Fruit fly (Drosophila melanogaster) whole organism, wandering third instar larva: ENCODE data around the gene wb.
A peak's percentile ranks its signal among the peaks of the same experiment; 100 is the strongest.

Source experiments
- Abd-B ChIP-seq: fragments of >200 bp; optimal IDR thresholded peaks from 2 replicates; lab custom pipeline; 2017; ENCODE audit warnings: missing biosample characterization, missing genetic modification characterization
- CG32264 ChIP-seq: fragments of 200-800 bp; sonication (Bioruptor generic); optimal IDR thresholded peaks from 2 replicates; lab custom pipeline; 2016; ENCODE audit warnings: missing biosample characterization, missing genetic modification characterization
- CG9705 ChIP-seq: fragments of 200-800 bp; sonication (Bioruptor generic); optimal IDR thresholded peaks from 2 replicates; lab custom pipeline; 2018; ENCODE audit warnings: missing biosample characterization, mild to moderate bottlenecking, missing genetic modification characterization
- CrebA ChIP-seq: fragments of 200-800 bp; sonication (Bioruptor generic); optimal IDR thresholded peaks from 2 replicates; lab custom pipeline; 2016; ENCODE audit warnings: missing biosample characterization, mild to moderate bottlenecking, missing genetic modification characterization, borderline replicate concordance
- Dfd ChIP-seq: fragments of >200 bp; optimal IDR thresholded peaks from 2 replicates; lab custom pipeline; 2017; ENCODE audit warnings: missing biosample characterization, missing genetic modification characterization
- Dif ChIP-seq: fragments of 200-275, 200-300 bp; sonication (Bioruptor generic); optimal IDR thresholded peaks from 2 replicates; lab custom pipeline; 2018; ENCODE audit warnings: missing biosample characterization, missing genetic modification characterization; ENCODE audit not compliant: partially characterized antibody
- GATAd ChIP-seq: sonication (Bioruptor generic); optimal IDR thresholded peaks from 2 replicates; lab custom pipeline; 2016; ENCODE audit warnings: missing biosample characterization, missing genetic modification characterization
- HLH106 ChIP-seq: fragments of 200-800 bp; optimal IDR thresholded peaks from 3 replicates; lab custom pipeline; 2019; ENCODE audit warnings: missing biosample characterization, mild to moderate bottlenecking, missing genetic modification characterization, moderate library complexity
- Hnf4 ChIP-seq: fragments of 200-800 bp; sonication (Bioruptor generic); optimal IDR thresholded peaks from 2 replicates; lab custom pipeline; 2016; ENCODE audit warnings: missing biosample characterization, mild to moderate bottlenecking, missing genetic modification characterization
- Hr78 ChIP-seq: fragments of >200 bp; optimal IDR thresholded peaks from 2 replicates; lab custom pipeline; 2017; ENCODE audit warnings: missing biosample characterization, missing genetic modification characterization
- Hr83 ChIP-seq: fragments of 200-300 bp; sonication (Bioruptor generic); optimal IDR thresholded peaks from 2 replicates; lab custom pipeline; 2016; ENCODE audit warnings: missing biosample characterization, mild to moderate bottlenecking, missing genetic modification characterization, moderate library complexity; ENCODE audit not compliant: poor library complexity, severe bottlenecking
- Jra ChIP-seq: sonication (Bioruptor generic); optimal IDR thresholded peaks from 2 replicates; lab custom pipeline; 2016; ENCODE audit warnings: missing biosample characterization, missing genetic modification characterization
- Mio ChIP-seq: sonication (Bioruptor generic); optimal IDR thresholded peaks from 2 replicates; lab custom pipeline; 2016; ENCODE audit warnings: missing biosample characterization, missing genetic modification characterization
- Myc ChIP-seq: fragments of >200 bp; optimal IDR thresholded peaks from 2 replicates; lab custom pipeline; 2017
- N ChIP-seq: fragments of >200 bp; optimal IDR thresholded peaks from 2 replicates; lab custom pipeline; 2018; ENCODE audit warnings: missing biosample characterization, missing external identifiers, missing genetic modification characterization
- OdsH ChIP-seq: fragments of 200-800 bp; sonication (Bioruptor generic); optimal IDR thresholded peaks from 2 replicates; lab custom pipeline; 2016; ENCODE audit warnings: missing biosample characterization, mild to moderate bottlenecking, missing genetic modification characterization
- Rel ChIP-seq, 2 experiments: fragments of 200-800 bp; sonication (Bioruptor generic) in 1 of 2; optimal IDR thresholded peaks; 2 replicates in 1 of 2; 3 replicates in 1 of 2; lab custom pipeline; 2016 to 2019; ENCODE audit warnings: mild to moderate bottlenecking in 2 of 2, missing biosample characterization in 2 of 2, missing genetic modification characterization in 2 of 2, moderate library complexity in 1 of 2
- Sp1 ChIP-seq: fragments of 200-800 bp; sonication (Bioruptor generic); optimal IDR thresholded peaks from 3 replicates; lab custom pipeline; 2019; ENCODE audit warnings: missing biosample characterization, mild to moderate bottlenecking, missing genetic modification characterization, moderate library complexity
- Vsx2 ChIP-seq: fragments of 200-300, 225-300 bp; sonication (Bioruptor generic); optimal IDR thresholded peaks from 2 replicates; lab custom pipeline; 2018; ENCODE audit warnings: missing biosample characterization, missing genetic modification characterization; ENCODE audit not compliant: partially characterized antibody
- br ChIP-seq: fragments of 200-800 bp; sonication (Bioruptor generic); optimal IDR thresholded peaks from 2 replicates; lab custom pipeline; 2016; ENCODE audit warnings: missing biosample characterization, missing genetic modification characterization
- brk ChIP-seq: fragments of 200-800 bp; sonication (Bioruptor generic); optimal IDR thresholded peaks from 2 replicates; lab custom pipeline; 2016; ENCODE audit warnings: missing biosample characterization, mild to moderate bottlenecking, missing genetic modification characterization
- dl ChIP-seq, 2 experiments: fragments of 175-275, 200-275 bp in 1 of 2; fragments of 200-275 bp in 1 of 2; sonication (Bioruptor generic); optimal IDR thresholded peaks; lab custom pipeline; 2018; ENCODE audit warnings: mild to moderate bottlenecking in 2 of 2, missing biosample characterization in 2 of 2, missing genetic modification characterization in 2 of 2, moderate library complexity in 2 of 2; ENCODE audit not compliant: partially characterized antibody in 2 of 2, insufficient read depth in 1 of 2
- dmrt93B ChIP-seq: fragments of 200-800 bp; sonication (Bioruptor generic); optimal IDR thresholded peaks from 2 replicates; lab custom pipeline; 2018; ENCODE audit warnings: missing biosample characterization, mild to moderate bottlenecking, missing genetic modification characterization
- dsf ChIP-seq: sonication (Bioruptor generic); optimal IDR thresholded peaks from 2 replicates; lab custom pipeline; 2016; ENCODE audit warnings: missing biosample characterization, missing genetic modification characterization, borderline replicate concordance
- ey ChIP-seq: fragments of 200-800 bp; sonication (Bioruptor generic); optimal IDR thresholded peaks from 2 replicates; lab custom pipeline; 2016; ENCODE audit warnings: missing biosample characterization, missing genetic modification characterization
- foxo ChIP-seq, 2 experiments: fragments of 200-800 bp; sonication (Bioruptor generic); optimal IDR thresholded peaks; 2 replicates in 1 of 2; 3 replicates in 1 of 2; lab custom pipeline; 2016 to 2017; ENCODE audit warnings: missing biosample characterization in 2 of 2, missing genetic modification characterization in 2 of 2
- fru ChIP-seq: fragments of 200-800 bp; sonication (Bioruptor generic); optimal IDR thresholded peaks from 3 replicates; lab custom pipeline; 2016; ENCODE audit warnings: missing biosample characterization, mild to moderate bottlenecking, missing genetic modification characterization
- h ChIP-seq: fragments of 200-800 bp; sonication (Bioruptor generic); optimal IDR thresholded peaks from 3 replicates; lab custom pipeline; 2016; ENCODE audit warnings: missing biosample characterization, mild to moderate bottlenecking, missing genetic modification characterization
- jim ChIP-seq: fragments of 175-275, 200-325 bp; sonication (Bioruptor generic); optimal IDR thresholded peaks from 2 replicates; lab custom pipeline; 2016; ENCODE audit warnings: missing biosample characterization, mild to moderate bottlenecking, missing genetic modification characterization
- lola ChIP-seq: fragments of >200 bp; optimal IDR thresholded peaks from 2 replicates; lab custom pipeline; 2017; ENCODE audit warnings: missing biosample characterization, missing genetic modification characterization
- pan ChIP-seq: fragments of >200 bp; optimal IDR thresholded peaks from 2 replicates; lab custom pipeline; 2017
- psq ChIP-seq: fragments of 200-800 bp; sonication (Bioruptor generic); optimal IDR thresholded peaks from 3 replicates; lab custom pipeline; 2017; ENCODE audit warnings: missing biosample characterization, mild to moderate bottlenecking, missing genetic modification characterization, moderate library complexity
- rgr ChIP-seq: fragments of 200-800 bp; sonication (Bioruptor generic); optimal IDR thresholded peaks from 3 replicates; lab custom pipeline; 2016; ENCODE audit warnings: missing biosample characterization, mild to moderate bottlenecking, missing genetic modification characterization
- sage ChIP-seq: fragments of 200-800 bp; sonication (Bioruptor generic); optimal IDR thresholded peaks from 2 replicates; lab custom pipeline; 2016; ENCODE audit warnings: missing biosample characterization, mild to moderate bottlenecking, missing genetic modification characterization
- sv ChIP-seq: fragments of 200-800 bp; sonication (Bioruptor generic); optimal IDR thresholded peaks from 3 replicates; lab custom pipeline; 2016; ENCODE audit warnings: missing biosample characterization, missing genetic modification characterization
- tai ChIP-seq: sonication (Bioruptor generic); optimal IDR thresholded peaks from 2 replicates; lab custom pipeline; 2016; ENCODE audit warnings: missing biosample characterization, missing genetic modification characterization
- usp ChIP-seq: fragments of >200 bp; optimal IDR thresholded peaks from 2 replicates; lab custom pipeline; 2017; ENCODE audit warnings: missing biosample characterization, missing genetic modification characterization
- woc ChIP-seq: sonication (Bioruptor generic); optimal IDR thresholded peaks from 2 replicates; lab custom pipeline; 2016; ENCODE audit warnings: missing biosample characterization, mild to moderate bottlenecking, missing genetic modification characterization

The wb gene

dm6 chr2L:14367274-14367669 lies 104.4 kb downstream of the wb start:
- TF ChIP-seq CG32264 (no peak), dsf (GFP tag; lab: Kevin White, UChicago) (no peak), Dfd (GFP tag; lab: Kevin White, UChicago) (no peak), Dif (GFP tag; lab: Kevin White, UChicago) (no peak), CG9705 (GFP tag; lab: Kevin White, UChicago) (no peak), foxo (GFP tag; optimal IDR thresholded peaks at IDR 0.05; lab: Kevin White, UChicago) (peak in 1 of 2 experiments; percentile 62), psq (GFP tag; lab: Kevin White, UChicago) (no peak), jim (no peak), dl (GFP tag; optimal IDR thresholded peaks at IDR 0.05; lab: Kevin White, UChicago; ENCODE audit: insufficient read depth in 1 of 2, partially characterized antibody in 2 of 2) (no peak), Mio (GFP tag; lab: Kevin White, UChicago) (no peak), OdsH (GFP tag; lab: Kevin White, UChicago) (peak; percentile 40), woc (GFP tag; lab: Kevin White, UChicago) (peak; percentile 28), usp (no peak), Vsx2 (GFP tag; lab: Kevin White, UChicago) (no peak), Sp1 (peak; percentile 57), GATAd (GFP tag; lab: Kevin White, UChicago) (no peak), lola (GFP tag; lab: Kevin White, UChicago) (no peak), fru (GFP tag; lab: Kevin White, UChicago) (peak; percentile 30), tai (GFP tag; lab: Kevin White, UChicago) (no peak), HLH106 (peak; percentile 77), Hnf4 (GFP tag; lab: Kevin White, UChicago) (no peak), brk (no peak), dmrt93B (GFP tag; lab: Kevin White, UChicago) (peak; percentile 63), sv (no peak), Hr78 (no peak), Abd-B (GFP tag; lab: Kevin White, UChicago) (no peak), ey (GFP tag; lab: Kevin White, UChicago) (peak; percentile 2), Hr83 (GFP tag; lab: Kevin White, UChicago) (no peak), Rel (GFP tag; optimal IDR thresholded peaks at IDR 0.05; lab: Kevin White, UChicago) (no peak), Rel (tag; optimal IDR thresholded peaks at IDR 0.05; lab: Kevin White, UChicago) (no peak), Jra (no peak), h (peak; percentile 59), N (GFP tag; lab: Kevin White, UChicago) (no peak), rgr (GFP tag; lab: Kevin White, UChicago) (peak; percentile 35), CrebA (no peak), Myc (no peak), pan (lab: Kevin White, UChicago) (no peak), br (no peak), sage (no peak)

- TF ChIP-seq HLH106 (no peak), CG32264 (no peak)
Observed at dm6 chr2L:14368833-14369232, 106.0 kb downstream of the wb start.

dm6 chr2L:14369933-14370776 lies 107.3 kb downstream of the wb start:
- TF ChIP-seq dsf (GFP tag; lab: Kevin White, UChicago) (peak; percentile 50), sage (peak; percentile 41), br (peak; percentile 94), brk (peak; percentile 90), OdsH (GFP tag; lab: Kevin White, UChicago) (peak; percentile 93), Hr78 (no peak), h (peak; percentile 83), Hnf4 (GFP tag; lab: Kevin White, UChicago) (peak; percentile 88), fru (GFP tag; lab: Kevin White, UChicago) (peak; percentile 97), rgr (GFP tag; lab: Kevin White, UChicago) (peak; percentile 92), ey (GFP tag; lab: Kevin White, UChicago) (peak; percentile 94), pan (lab: Kevin White, UChicago) (peak; percentile 80), dmrt93B (GFP tag; lab: Kevin White, UChicago) (peak; percentile 90), Sp1 (peak; percentile 94), Myc (no peak), usp (no peak), Jra (peak; percentile 84), N (GFP tag; lab: Kevin White, UChicago) (no peak), Mio (GFP tag; lab: Kevin White, UChicago) (peak; percentile 28), sv (no peak), CrebA (peak; percentile 0), Rel (GFP tag; optimal IDR thresholded peaks at IDR 0.05; lab: Kevin White, UChicago) (no peak), Rel (tag; optimal IDR thresholded peaks at IDR 0.05; lab: Kevin White, UChicago) (peak; percentile 60), tai (GFP tag; lab: Kevin White, UChicago) (peak; percentile 82), foxo (GFP tag; optimal IDR thresholded peaks at IDR 0.05; lab: Kevin White, UChicago) (peak in 1 of 2 experiments; percentile 97), CG9705 (GFP tag; lab: Kevin White, UChicago) (peak; percentile 90), Dfd (GFP tag; lab: Kevin White, UChicago) (peak; percentile 98), jim (no peak), Abd-B (GFP tag; lab: Kevin White, UChicago) (no peak), woc (GFP tag; lab: Kevin White, UChicago) (peak; percentile 68), HLH106 (peak; percentile 95), psq (GFP tag; lab: Kevin White, UChicago) (peak; percentile 85), lola (GFP tag; lab: Kevin White, UChicago) (no peak), GATAd (GFP tag; lab: Kevin White, UChicago) (no peak)
